Worm (Caenorhabditis elegans) whole organism, L4/young adult: ENCODE results near the gene akt-1.

Source experiments
- W03F9.2 ChIP-seq: fragments of 150-350 bp; optimal IDR thresholded peaks from 2 replicates; lab custom pipeline; 2014; ENCODE audit warnings: missing biosample characterization, missing genetic modification characterization
- dao-5 ChIP-seq: sonication (generic microtip); optimal IDR thresholded peaks from 2 replicates; lab custom pipeline; 2016; ENCODE audit warnings: missing genotype, missing genetic modification characterization, moderate library complexity, missing compliant biosample characterization

DNA sequence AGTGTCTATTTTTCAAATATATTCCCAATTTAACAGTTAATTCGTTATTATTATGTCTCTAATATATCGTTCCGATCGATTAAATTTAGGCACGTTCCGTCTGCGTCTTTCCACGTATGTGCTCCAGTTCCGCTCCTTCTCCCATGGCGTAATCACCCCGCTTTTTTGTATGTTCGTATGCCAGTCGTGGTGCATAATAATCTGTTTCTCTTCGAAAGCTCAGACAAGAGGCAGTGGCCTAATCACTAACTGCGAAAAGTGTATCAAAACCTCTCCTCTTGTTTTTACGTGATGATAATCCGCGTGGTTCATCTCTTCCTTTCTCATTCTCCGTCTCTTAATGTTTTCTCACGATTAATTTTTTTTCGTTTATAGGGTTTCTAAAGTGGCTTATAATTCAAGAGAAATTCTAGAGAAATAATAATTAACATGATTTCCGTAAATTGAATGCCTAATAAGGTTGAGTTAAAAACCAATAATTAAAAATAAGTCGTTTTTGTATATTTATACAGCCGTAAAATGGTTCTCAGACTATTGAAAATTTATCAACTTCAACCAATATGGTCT, 949 bp upstream of the akt-1 start:
- TF ChIP-seq dao-5 (no peak), W03F9.2 (tag; lab: Kevin White, UChicago) (no peak)
